Fruit fly (Drosophila melanogaster) whole organism, wandering third instar larva: ENCODE measurements around the gene NijC.

Source experiments
- Dfd ChIP-seq: fragments of >200 bp; optimal IDR thresholded peaks from 2 replicates; lab custom pipeline; 2017; ENCODE audit warnings: missing biosample characterization, missing genetic modification characterization
- Jra ChIP-seq: sonication (Bioruptor generic); optimal IDR thresholded peaks from 2 replicates; lab custom pipeline; 2016; ENCODE audit warnings: missing biosample characterization, missing genetic modification characterization
- Myc ChIP-seq: fragments of >200 bp; optimal IDR thresholded peaks from 2 replicates; lab custom pipeline; 2017
- lola ChIP-seq: fragments of >200 bp; optimal IDR thresholded peaks from 2 replicates; lab custom pipeline; 2017; ENCODE audit warnings: missing biosample characterization, missing genetic modification characterization
- sv ChIP-seq: fragments of 200-800 bp; sonication (Bioruptor generic); optimal IDR thresholded peaks from 3 replicates; lab custom pipeline; 2016; ENCODE audit warnings: missing biosample characterization, missing genetic modification characterization
- usp ChIP-seq: fragments of >200 bp; optimal IDR thresholded peaks from 2 replicates; lab custom pipeline; 2017; ENCODE audit warnings: missing biosample characterization, missing genetic modification characterization

- TF ChIP-seq sv (GFP tag; lab: Kevin White, UChicago), result no peak
- no peak for TF ChIP-seq lola (GFP tag; lab: Kevin White, UChicago)
- no peak for TF ChIP-seq Dfd (GFP tag; lab: Kevin White, UChicago)
- no peak for TF ChIP-seq Myc (lab: Kevin White, UChicago)
- TF ChIP-seq Jra (GFP tag; lab: Kevin White, UChicago), result no peak
- TF ChIP-seq usp (GFP tag; lab: Kevin White, UChicago), result no peak
These were observed 44.3 kb downstream of the NijC start, which contains the start of gene Ugt37A2 for dm6 chr3R:12739247-12739646.
